Fruit fly (Drosophila melanogaster): ENCODE measurements around the gene Ufd4.

- TF ChIP-seq psq (optimal IDR thresholded peaks at IDR 0.05) (no peak), EcR (GFP tag; optimal IDR thresholded peaks at IDR 0.05) (no peak), CG8478 (optimal IDR thresholded peaks at IDR 0.05) (no peak), usp (GFP tag; optimal IDR thresholded peaks at IDR 0.05) (no peak)
Observed at dm6 chr2L:10255725-10256158, 36.4 kb downstream of the Ufd4 start, which contains the start of gene CG5676.

Measured in whole organism.